Worm (Caenorhabditis elegans) whole organism, young adult: ENCODE results near the gene F14D7.18.

Experiments used
- B0035.1 ChIP-seq: sonication (generic microtip); optimal IDR thresholded peaks from 2 replicates; lab custom pipeline; 2016; ENCODE audit warnings: missing genetic modification characterization, mild to moderate bottlenecking, missing compliant biosample characterization, missing genotype, missing genetic modification reagents
- F39B2.1 ChIP-seq: fragments of 200-800 bp; sonication (Bioruptor generic); IDR thresholded peaks from 2 replicates; pipeline ENCODE4 v1.3.6; 2022; ENCODE audit warnings: missing genetic modification reagents, missing genetic modification characterization, missing compliant biosample characterization
- F57A8.1 ChIP-seq: fragments of 200-800 bp; sonication (Bioruptor generic); optimal IDR thresholded peaks from 2 replicates; lab custom pipeline; 2018; ENCODE audit warnings: mild to moderate bottlenecking, missing genetic modification characterization, moderate library complexity, missing compliant biosample characterization
- K12H6.12 ChIP-seq: fragments of 200-800 bp; sonication (Bioruptor generic); optimal IDR thresholded peaks from 2 replicates; lab custom pipeline; 2018; ENCODE audit warnings: mild to moderate bottlenecking, missing genetic modification characterization, missing compliant biosample characterization
- T07F8.4 ChIP-seq: sonication (generic microtip); optimal IDR thresholded peaks from 2 replicates; lab custom pipeline; 2016; ENCODE audit warnings: mild to moderate bottlenecking, missing genetic modification characterization, moderate library complexity, missing compliant biosample characterization
- T26A5.8 ChIP-seq: sonication (generic microtip); optimal IDR thresholded peaks from 2 replicates; lab custom pipeline; 2016; ENCODE audit warnings: missing genetic modification characterization, missing compliant biosample characterization
- Y53F4B.3 ChIP-seq: fragments of 200-800 bp; sonication (Bioruptor generic); IDR thresholded peaks from 2 replicates; pipeline ENCODE4 v1.3.6; 2022; ENCODE audit warnings: missing genetic modification reagents, missing genetic modification characterization, missing compliant biosample characterization
- Y67H2A.10 ChIP-seq: fragments of 200-800 bp; sonication (Bioruptor generic); conservative IDR thresholded peaks from 2 replicates; pipeline ENCODE4 v1.3.6; 2022; ENCODE audit warnings: missing genetic modification reagents, missing genetic modification characterization, missing compliant biosample characterization
- Y79H2A.3 ChIP-seq: fragments of 200-800 bp; sonication (Bioruptor generic); conservative IDR thresholded peaks from 2 replicates; pipeline ENCODE4 v1.3.6; 2022; ENCODE audit warnings: missing genetic modification reagents, missing genetic modification characterization, missing compliant biosample characterization
- Y95B8A.8 ChIP-seq: fragments of 200-800 bp; sonication (Bioruptor generic); IDR thresholded peaks from 2 replicates; pipeline ENCODE4 v1.3.6; 2022; ENCODE audit warnings: missing genetic modification reagents, missing genetic modification characterization, missing compliant biosample characterization
- attf-5 ChIP-seq: fragments of 200-800 bp; sonication (Bioruptor generic); optimal IDR thresholded peaks from 2 replicates; lab custom pipeline; 2018; ENCODE audit warnings: mild to moderate bottlenecking, missing genetic modification characterization, missing compliant biosample characterization
- bed-1 ChIP-seq: fragments of 200-800 bp; sonication (Bioruptor generic); IDR thresholded peaks from 2 replicates; pipeline ENCODE4 v1.3.6; 2022; ENCODE audit warnings: missing genetic modification reagents, missing genetic modification characterization, missing compliant biosample characterization
- cebp-2 ChIP-seq: fragments of 200-800 bp; sonication (Bioruptor generic); IDR thresholded peaks from 2 replicates; pipeline ENCODE4 v1.3.6; 2022; ENCODE audit warnings: missing genetic modification characterization, missing compliant biosample characterization
- ceh-91 ChIP-seq: fragments of 200-800 bp; sonication (Bioruptor generic); IDR thresholded peaks from 2 replicates; pipeline ENCODE4 v1.3.6; 2022; ENCODE audit warnings: missing genetic modification reagents, missing genetic modification characterization, missing compliant biosample characterization
- dox-1 ChIP-seq: fragments of 200-800 bp; sonication (Bioruptor generic); IDR thresholded peaks from 2 replicates; pipeline ENCODE4 v1.3.6; 2022; ENCODE audit warnings: missing genetic modification reagents, missing genetic modification characterization, missing compliant biosample characterization
- egrh-3 ChIP-seq: fragments of 200-800 bp; sonication (Bioruptor generic); IDR thresholded peaks from 2 replicates; pipeline ENCODE4 v1.3.6; 2022; ENCODE audit warnings: missing genetic modification reagents, missing genetic modification characterization, missing compliant biosample characterization
- hlh-12 ChIP-seq: sonication (generic microtip); optimal IDR thresholded peaks from 2 replicates; lab custom pipeline; 2016; ENCODE audit warnings: missing genetic modification characterization, missing compliant biosample characterization
- lin-35 ChIP-seq, 3 experiments: fragments of 150-350 bp in 2 of 3; sonication (generic microtip) in 1 of 3; optimal IDR thresholded peaks; 2 replicates each; lab custom pipeline; 2014 to 2018; ENCODE audit warnings: missing biosample characterization in 3 of 3, missing genetic modification characterization in 3 of 3, missing genetic modification reagents in 3 of 3
- lir-1 ChIP-seq: fragments of 200-800 bp; sonication (Bioruptor generic); conservative IDR thresholded peaks from 2 replicates; pipeline ENCODE4 v1.3.6; 2022; ENCODE audit warnings: missing genetic modification reagents, missing genetic modification characterization, missing compliant biosample characterization
- lsl-1 ChIP-seq: fragments of 200-800 bp; sonication (Bioruptor generic); optimal IDR thresholded peaks from 2 replicates; lab custom pipeline; 2018; ENCODE audit warnings: mild to moderate bottlenecking, missing genetic modification characterization, moderate library complexity, missing compliant biosample characterization
- madf-8 ChIP-seq: fragments of 200-800 bp; sonication (Bioruptor generic); conservative IDR thresholded peaks from 2 replicates; pipeline ENCODE4 v1.3.6; 2022; ENCODE audit warnings: missing genetic modification reagents, missing genetic modification characterization, missing compliant biosample characterization
- nfyb-1 ChIP-seq: fragments of 200-800 bp; sonication (Bioruptor generic); IDR thresholded peaks from 2 replicates; pipeline ENCODE4 v1.3.6; 2022; ENCODE audit warnings: missing genetic modification reagents, missing genetic modification characterization, missing compliant biosample characterization
- nhr-90 ChIP-seq: sonication (generic microtip); optimal IDR thresholded peaks from 2 replicates; lab custom pipeline; 2016; ENCODE audit warnings: missing genotype, mild to moderate bottlenecking, missing genetic modification characterization, missing compliant biosample characterization
- rcor-1 ChIP-seq: fragments of 200-800 bp; sonication (Bioruptor generic); IDR thresholded peaks from 2 replicates; pipeline ENCODE4 v1.3.6; 2022; ENCODE audit warnings: missing genetic modification reagents, missing genetic modification characterization, missing compliant biosample characterization
- rpc-1 ChIP-seq, 2 experiments: fragments of 150-350 bp in 1 of 2; sonication (generic microtip) in 1 of 2; optimal IDR thresholded peaks; 2 replicates each; lab custom pipeline; 2014 to 2018; ENCODE audit warnings: missing biosample characterization in 1 of 2, missing genetic modification characterization in 1 of 2, missing genetic modification reagents in 1 of 2, missing genotype in 1 of 2
- snpc-1.3 ChIP-seq: sonication (generic microtip); optimal IDR thresholded peaks from 2 replicates; lab custom pipeline; 2017; ENCODE audit warnings: missing genetic modification characterization, mild to moderate bottlenecking, missing compliant biosample characterization, antibody characterized with exemption, moderate library complexity, missing genotype, missing genetic modification reagents; ENCODE audit not compliant: insufficient read depth
- snpc-4 ChIP-seq, 5 experiments: fragments of 150-350 bp in 1 of 5; sonication (generic microtip) in 4 of 5; optimal IDR thresholded peaks; 2 replicates each; lab custom pipeline; 2014 to 2018; ENCODE audit warnings: missing genetic modification characterization in 5 of 5, missing biosample characterization in 3 of 5, antibody characterized with exemption in 2 of 5, mild to moderate bottlenecking in 2 of 5, missing compliant biosample characterization in 2 of 5, missing genotype in 2 of 5, moderate library complexity in 2 of 5, missing genetic modification reagents in 1 of 5
- unc-130 ChIP-seq: sonication (generic microtip); optimal IDR thresholded peaks from 2 replicates; lab custom pipeline; 2016; ENCODE audit warnings: missing genetic modification reagents, missing genetic modification characterization, missing compliant biosample characterization
- unc-62 ChIP-seq: fragments of 150-350 bp; optimal IDR thresholded peaks from 2 replicates; lab custom pipeline; 2014; ENCODE audit warnings: missing biosample characterization, missing genetic modification reagents, missing genetic modification characterization
- xnd-1 ChIP-seq: sonication (generic microtip); optimal IDR thresholded peaks from 2 replicates; lab custom pipeline; 2016; ENCODE audit warnings: missing genotype, missing genetic modification reagents, missing genetic modification characterization, missing compliant biosample characterization
- ztf-26 ChIP-seq: sonication (generic microtip); optimal IDR thresholded peaks from 2 replicates; lab custom pipeline; 2017; ENCODE audit warnings: missing genetic modification characterization, missing compliant biosample characterization
- ztf-3 ChIP-seq: fragments of 200-800 bp; sonication (Bioruptor generic); optimal IDR thresholded peaks from 2 replicates; lab custom pipeline; 2018; ENCODE audit warnings: mild to moderate bottlenecking, missing genetic modification characterization, missing compliant biosample characterization
- ztf-6 ChIP-seq: fragments of 200-800 bp; sonication (Bioruptor generic); IDR thresholded peaks from 2 replicates; pipeline ENCODE4 v1.3.6; 2022; ENCODE audit warnings: missing genetic modification reagents, missing genetic modification characterization, missing compliant biosample characterization

The F14D7.18 gene

DNA sequence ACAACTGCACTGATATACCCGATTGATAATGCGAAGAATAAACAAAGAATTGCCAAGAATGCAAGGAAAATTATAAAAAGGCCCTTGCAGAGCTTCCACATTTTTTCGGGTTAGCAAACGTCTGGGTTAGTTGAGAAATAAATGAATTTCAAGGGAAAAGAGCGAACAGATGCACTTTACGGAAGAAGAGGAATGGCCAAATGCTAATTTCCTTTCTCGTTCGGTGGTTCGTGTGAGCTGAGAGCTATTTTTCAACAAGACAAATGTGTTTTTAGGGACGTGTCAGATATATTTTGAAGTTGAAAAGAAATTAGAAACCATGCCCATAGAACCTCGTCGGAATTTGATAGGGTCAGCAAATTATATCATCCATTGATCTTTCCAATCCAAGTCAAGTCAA lies 29.7 kb downstream of the F14D7.18 start, which contains the start of gene F40G12.2:
F40G12.2 (minus strand) TSS at position 101 of the 400 bp plus-strand sequence.
- TF ChIP-seq T07F8.4 (tag; lab: Kevin White, UChicago) = no peak
- no peak for TF ChIP-seq Y67H2A.10
- TF ChIP-seq F39B2.1 (GFP tag; lab: Robert Waterston, UW) = no peak
- TF ChIP-seq F57A8.1 (GFP tag; lab: Kevin White, UChicago) = no peak
- no peak for TF ChIP-seq ztf-6 (GFP tag; lab: Robert Waterston, UW)
- TF ChIP-seq K12H6.12 (tag; lab: Kevin White, UChicago) = no peak
- no peak for TF ChIP-seq lin-35 (GFP tag; optimal IDR thresholded peaks at IDR 0.05; lab: Kevin White, UChicago)
- TF ChIP-seq bed-1 = no peak
- no peak for TF ChIP-seq xnd-1 (tag; lab: Kevin White, UChicago)
- TF ChIP-seq hlh-12 (tag; lab: Kevin White, UChicago) = no peak
- TF ChIP-seq, all 124 proteins: peak for 0

DNA sequence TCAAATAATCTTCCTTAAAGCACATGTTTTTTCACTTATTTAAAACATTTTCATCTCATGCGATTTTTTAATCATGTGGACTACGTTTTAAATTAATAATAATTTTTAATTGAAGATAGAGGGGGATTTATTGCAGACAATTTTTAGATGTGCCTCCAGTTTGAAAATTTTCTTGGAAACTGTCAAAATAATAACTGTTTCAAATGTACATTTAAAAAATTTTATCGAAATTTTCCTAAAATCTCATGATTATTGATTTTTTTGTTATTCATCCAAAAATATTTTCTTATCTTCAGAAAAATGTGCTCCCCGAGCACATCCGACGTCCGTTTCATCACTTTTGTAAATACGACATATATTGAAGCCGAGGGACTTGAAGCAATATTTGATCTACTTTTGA lies 33.7 kb downstream of the F14D7.18 start, which contains the start of gene sre-8:
sre-8 (plus strand) TSS at position 301 of the 400 bp plus-strand sequence.
- TF ChIP-seq rpc-1 (optimal IDR thresholded peaks at IDR 0.05; lab: Kevin White, UChicago) (no peak), rpc-1 (tag; optimal IDR thresholded peaks at IDR 0.05; lab: Kevin White, UChicago) (no peak), unc-62 (GFP tag; lab: Kevin White, UChicago) (no peak), ztf-3 (no peak)
- TF ChIP-seq, all 124 proteins: peak for 0

- TF ChIP-seq lir-1 (GFP tag; lab: Robert Waterston, UW) (no peak), attf-5 (GFP tag; lab: Kevin White, UChicago) (no peak), unc-130 (GFP tag; lab: Kevin White, UChicago) (no peak), rcor-1 (GFP tag; lab: Robert Waterston, UW) (no peak), cebp-2 (no peak), egrh-3 (GFP tag; lab: Robert Waterston, UW) (no peak), B0035.1 (tag; lab: Kevin White, UChicago) (no peak), Y79H2A.3 (GFP tag; lab: Robert Waterston, UW) (no peak), nfyb-1 (GFP tag; lab: Robert Waterston, UW) (no peak)
Observed at ce11 chrV:14254221-14254620, 36.3 kb downstream of the F14D7.18 start, which contains the start of gene K02E11.7. Gene K02E11.7 (minus strand): TSS chrV:14254321.

ce11 chrV:14252025-14252424 lies 38.5 kb downstream of the F14D7.18 start, which contains the start of gene K02E11.5:
Gene K02E11.5 (plus strand): TSS chrV:14252325.
- no peak for TF ChIP-seq Y95B8A.8 (GFP tag; lab: Robert Waterston, UW)
- no peak for TF ChIP-seq ztf-26 (tag; lab: Kevin White, UChicago)

DNA sequence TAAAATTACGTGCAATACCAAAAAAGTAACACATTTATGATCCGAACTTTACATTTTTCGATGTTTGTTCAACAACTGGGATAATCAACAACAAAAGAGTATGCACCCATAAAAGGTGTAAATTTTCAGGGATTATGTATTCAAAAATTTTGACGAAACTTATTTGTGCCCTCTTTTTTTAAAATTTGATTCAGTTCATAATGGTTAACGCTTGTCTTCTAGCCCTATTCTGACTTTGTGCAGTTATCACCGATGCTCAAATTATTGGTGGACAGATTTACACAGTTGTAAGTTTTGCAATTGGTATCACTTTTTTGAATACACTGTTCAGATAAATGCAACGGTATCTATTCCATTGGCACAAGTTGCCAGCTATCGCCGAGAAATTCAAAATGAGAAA lies 41.9 kb downstream of the F14D7.18 start, which contains the start of gene K02E11.6:
K02E11.6 (plus strand) TSS at position 149 of the 400 bp plus-strand sequence.
- TF ChIP-seq madf-8 (GFP tag; lab: Robert Waterston, UW) = no peak
- TF ChIP-seq Y95B8A.8 (GFP tag; lab: Robert Waterston, UW) = no peak
- TF ChIP-seq Y53F4B.3 = no peak
- no peak for TF ChIP-seq lsl-1 (GFP tag; lab: Kevin White, UChicago)
- no peak for TF ChIP-seq dox-1 (GFP tag; lab: Robert Waterston, UW)
- TF ChIP-seq snpc-4 (GFP tag; optimal IDR thresholded peaks at IDR 0.05; lab: Kevin White, UChicago) = no peak
- TF ChIP-seq snpc-4 (tag; optimal IDR thresholded peaks at IDR 0.05; lab: Kevin White, UChicago) = no peak
- TF ChIP-seq T26A5.8 (tag; lab: Kevin White, UChicago) = no peak
- TF ChIP-seq nhr-90 (tag; lab: Kevin White, UChicago) = no peak
- TF ChIP-seq K12H6.12 (tag; lab: Kevin White, UChicago) = no peak
- no peak for TF ChIP-seq snpc-1.3 (tag; lab: Kevin White, UChicago)
- no peak for TF ChIP-seq hlh-12 (tag; lab: Kevin White, UChicago)
- TF ChIP-seq ceh-91 = no peak
- TF ChIP-seq unc-130 (GFP tag; lab: Kevin White, UChicago) = no peak
